Fruit fly (Drosophila melanogaster): ENCODE data around the gene Src64B.

Gene Src64B

DNA sequence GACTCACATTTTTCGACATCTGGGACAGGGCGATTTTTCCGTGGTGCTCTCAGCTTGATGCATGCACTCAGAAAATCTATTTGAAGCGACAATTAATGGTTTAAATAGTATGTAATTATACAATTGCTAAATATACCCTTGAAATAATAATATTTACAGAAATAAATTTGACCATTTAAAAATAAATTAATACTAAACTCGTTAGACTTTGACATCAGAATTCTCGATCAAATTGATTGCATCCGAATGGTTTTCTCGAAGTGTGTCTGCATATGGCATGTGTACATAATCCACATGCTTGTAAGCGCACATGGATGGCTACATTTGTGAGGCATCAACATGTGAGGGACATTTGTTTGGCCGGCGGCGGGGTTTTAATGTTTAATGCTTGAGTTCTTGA lies 79.3 kb downstream of the Src64B start:
- TF ChIP-seq D1 (tag; optimal IDR thresholded peaks at IDR 0.05) (peak; percentile 91), CG14655 (GFP tag; optimal IDR thresholded peaks at IDR 0.05) (peak; percentile 92), Pif1A (GFP tag; optimal IDR thresholded peaks at IDR 0.05) (peak; percentile 84), CG9948 (tag; optimal IDR thresholded peaks at IDR 0.05) (peak; percentile 92), CG8301 (tag; optimal IDR thresholded peaks at IDR 0.05) (peak; percentile 89), Ets98B (GFP tag; IDR thresholded peaks at IDR 0.05) (peak; percentile 87), CG4496 (GFP tag; IDR thresholded peaks at IDR 0.05) (peak; percentile 88), CG8159 (tag; optimal IDR thresholded peaks at IDR 0.05) (peak; percentile 91), Pif1B (GFP tag; optimal IDR thresholded peaks at IDR 0.05) (peak; percentile 88), CG17806 (tag; optimal IDR thresholded peaks at IDR 0.05) (peak; percentile 91), CG10348 (GFP tag; IDR thresholded peaks at IDR 0.05) (no peak), rn (GFP tag; IDR thresholded peaks at IDR 0.05) (peak; percentile 83), CG15710 (tag; optimal IDR thresholded peaks at IDR 0.05) (peak; percentile 90), EcR (GFP tag; optimal IDR thresholded peaks at IDR 0.05) (peak; percentile 49), CG34367 (tag; optimal IDR thresholded peaks at IDR 0.05) (peak; percentile 87), gl (tag; optimal IDR thresholded peaks at IDR 0.05) (peak; percentile 71), CG13204 (GFP tag; optimal IDR thresholded peaks at IDR 0.05) (peak; percentile 59), CG12605 (GFP tag; IDR thresholded peaks at IDR 0.05) (peak; percentile 87), fd96Ca (GFP tag; IDR thresholded peaks at IDR 0.05) (peak; percentile 85), CG32121 (GFP tag; IDR thresholded peaks at IDR 0.05) (peak; percentile 92), Snoo (tag; optimal IDR thresholded peaks at IDR 0.05) (peak; percentile 72)

DNA sequence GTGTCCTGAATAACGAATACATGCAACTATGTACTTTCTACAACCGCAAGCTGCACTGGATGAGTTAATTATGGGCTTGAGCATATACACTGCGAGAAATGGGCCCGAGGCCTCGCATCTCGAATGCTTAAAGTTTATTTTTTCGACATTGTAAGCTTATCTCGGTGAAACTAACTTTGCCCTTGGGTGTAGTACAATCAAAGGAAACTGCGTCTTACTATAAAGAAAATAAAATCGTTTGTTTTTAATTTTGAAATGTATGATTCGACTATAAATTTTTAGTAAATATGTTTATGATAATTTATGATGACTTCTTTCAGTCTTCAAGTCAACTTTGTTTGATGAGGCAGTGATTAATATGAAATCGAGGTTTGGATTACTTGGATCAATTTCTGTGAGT lies 80.3 kb downstream of the Src64B start:
- TF ChIP-seq fd96Ca (GFP tag; IDR thresholded peaks at IDR 0.05), result peak; percentile 60; the same call in 2 of the 3 replicates
- TF ChIP-seq CG17806 (tag; optimal IDR thresholded peaks at IDR 0.05), result peak; percentile 71
- TF ChIP-seq CG32121 (GFP tag; IDR thresholded peaks at IDR 0.05), result 0 out of 2 replicates have a peak, but pooled peaks have one; percentile 34
- TF ChIP-seq Ets98B (GFP tag; IDR thresholded peaks at IDR 0.05), result no peak; the same call in 1 of the 2 replicates
- TF ChIP-seq Pif1A (GFP tag; optimal IDR thresholded peaks at IDR 0.05), result peak; percentile 75
- TF ChIP-seq CG14655 (GFP tag; optimal IDR thresholded peaks at IDR 0.05), result peak; percentile 81
- no peak for TF ChIP-seq CG13204 (GFP tag; optimal IDR thresholded peaks at IDR 0.05)
- peak; percentile 55 for TF ChIP-seq D1 (tag; optimal IDR thresholded peaks at IDR 0.05)
- TF ChIP-seq rn (GFP tag; IDR thresholded peaks at IDR 0.05), result no peak
- peak; percentile 59 for TF ChIP-seq CG9948 (tag; optimal IDR thresholded peaks at IDR 0.05)
- no peak for TF ChIP-seq gl (tag; optimal IDR thresholded peaks at IDR 0.05)
- 0 out of 3 replicates have a peak, but pooled peaks have one; percentile 37 for TF ChIP-seq CG4496 (GFP tag; IDR thresholded peaks at IDR 0.05)
- TF ChIP-seq CG15710 (tag; optimal IDR thresholded peaks at IDR 0.05), result peak; percentile 61
- TF ChIP-seq EcR (GFP tag; optimal IDR thresholded peaks at IDR 0.05), result no peak
- TF ChIP-seq CG8301 (tag; optimal IDR thresholded peaks at IDR 0.05), result peak; percentile 62
- peak; percentile 38; the same call in 1 of the 2 replicates for TF ChIP-seq CG12605 (GFP tag; IDR thresholded peaks at IDR 0.05)
- peak; percentile 45 for TF ChIP-seq CG34367 (tag; optimal IDR thresholded peaks at IDR 0.05)
- TF ChIP-seq Snoo (tag; optimal IDR thresholded peaks at IDR 0.05), result peak; percentile 47
- TF ChIP-seq Pif1B (GFP tag; optimal IDR thresholded peaks at IDR 0.05), result peak; percentile 19
- TF ChIP-seq CG8159 (tag; optimal IDR thresholded peaks at IDR 0.05), result peak; percentile 76
- TF ChIP-seq CG10348 (GFP tag; IDR thresholded peaks at IDR 0.05), result no peak

DNA sequence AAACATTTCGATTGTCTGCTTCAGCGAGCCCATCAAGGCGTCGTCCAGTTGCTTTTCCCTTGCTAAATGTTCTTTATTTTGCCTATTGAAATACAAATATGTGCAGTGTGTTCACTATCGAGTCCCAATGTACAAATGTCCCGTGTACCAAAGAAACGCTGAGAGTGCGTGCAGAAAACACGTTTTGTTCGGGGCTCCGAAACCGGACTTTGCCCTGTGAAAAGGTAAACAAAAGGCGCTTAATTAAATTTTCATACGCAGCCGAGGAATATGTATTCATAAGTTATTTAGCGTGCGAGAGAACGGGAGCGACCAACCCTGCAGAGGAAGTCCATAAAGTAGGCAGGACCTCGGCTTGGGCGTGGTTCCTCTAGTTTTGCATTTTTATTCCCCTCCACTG lies 80.9 kb downstream of the Src64B start:
- TF ChIP-seq Pif1B (GFP tag; optimal IDR thresholded peaks at IDR 0.05) (peak; percentile 19), CG13204 (GFP tag; optimal IDR thresholded peaks at IDR 0.05) (peak; percentile 23), gl (tag; optimal IDR thresholded peaks at IDR 0.05) (peak; percentile 35), EcR (GFP tag; optimal IDR thresholded peaks at IDR 0.05) (peak; percentile 44), rn (GFP tag; IDR thresholded peaks at IDR 0.05) (no peak), CG8301 (tag; optimal IDR thresholded peaks at IDR 0.05) (no peak), Snoo (tag; optimal IDR thresholded peaks at IDR 0.05) (no peak)

DNA sequence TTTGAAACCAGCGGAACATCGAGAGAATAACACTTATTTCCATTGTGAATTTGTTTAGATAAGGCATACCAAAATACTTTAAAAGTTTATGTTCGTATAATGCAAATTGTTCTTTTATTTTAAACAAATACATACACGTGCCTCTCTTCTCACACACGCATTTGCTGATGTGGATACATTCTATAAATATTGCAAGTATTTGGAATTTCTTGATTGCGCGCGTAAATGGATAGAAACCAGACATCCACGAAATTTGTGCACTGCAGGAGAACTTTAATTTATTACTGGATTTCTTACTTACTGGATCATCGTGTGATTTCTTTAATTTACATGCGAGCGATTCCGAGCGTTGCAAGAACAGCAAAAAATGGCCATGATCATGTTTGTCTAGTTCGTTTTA lies 81.4 kb downstream of the Src64B start:
- TF ChIP-seq D1 (tag; optimal IDR thresholded peaks at IDR 0.05) (no peak), Snoo (tag; optimal IDR thresholded peaks at IDR 0.05) (no peak), Ets98B (GFP tag; IDR thresholded peaks at IDR 0.05) (no peak)

DNA sequence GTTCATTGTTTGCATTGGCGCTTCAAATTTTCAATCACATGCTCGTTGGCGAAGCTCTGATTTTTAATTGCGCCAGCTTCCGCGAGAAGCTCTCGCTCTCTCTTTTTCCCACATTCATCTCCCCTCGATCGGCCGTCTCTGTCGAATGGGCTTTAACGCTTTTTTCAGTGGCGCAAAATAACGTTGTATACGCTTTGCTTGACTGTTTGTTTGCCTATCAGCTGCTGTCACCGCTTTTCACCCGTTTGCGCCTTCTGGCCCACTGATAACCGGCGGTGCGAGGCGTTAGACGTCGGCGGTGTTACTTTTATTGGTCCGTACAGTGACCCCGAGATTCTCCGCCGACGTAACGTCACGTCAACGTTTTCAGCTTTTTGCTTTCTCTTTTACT lies 82.2 kb downstream of the Src64B start:
- TF ChIP-seq Ets98B (GFP tag; IDR thresholded peaks at IDR 0.05) (peak; percentile 6; the same call in 1 of the 2 replicates), EcR (GFP tag; optimal IDR thresholded peaks at IDR 0.05) (no peak)

DNA sequence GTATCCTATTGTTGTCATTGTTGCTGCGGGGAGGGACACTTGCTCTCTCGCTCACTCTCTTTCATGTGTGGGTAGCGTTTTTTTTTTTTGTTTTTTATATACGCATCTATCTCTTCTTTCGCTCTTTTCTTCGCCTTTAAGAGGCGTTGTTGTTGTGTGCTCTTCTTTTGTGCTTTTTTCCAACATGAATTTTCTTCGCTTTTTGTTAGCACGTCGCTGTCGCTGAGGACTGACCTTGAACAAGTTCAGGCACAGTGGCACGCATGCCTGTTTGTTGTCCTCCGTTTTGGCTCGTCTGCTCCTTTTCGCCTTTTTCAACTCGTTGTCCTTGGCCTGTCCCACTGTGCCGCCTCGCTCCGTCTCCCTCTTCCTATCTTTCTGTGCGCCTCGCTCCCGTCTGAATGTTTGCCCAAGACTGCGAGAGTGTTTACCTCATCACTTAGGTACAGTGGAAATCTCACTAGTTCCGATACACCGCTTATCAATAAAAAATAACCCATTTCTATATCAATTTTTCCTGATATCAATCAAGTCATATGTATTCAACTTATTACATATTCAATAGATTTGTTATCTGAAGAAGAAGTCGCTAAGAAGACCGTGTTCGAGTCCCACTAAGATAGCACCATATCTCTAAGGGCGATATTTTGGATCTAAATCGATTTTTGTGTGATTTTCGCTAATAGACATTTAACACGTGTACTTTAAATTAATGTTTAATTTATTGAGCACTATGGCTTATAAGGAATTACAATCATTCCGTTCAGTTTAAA lies 82.8 kb downstream of the Src64B start:
- TF ChIP-seq CG12605 (GFP tag; IDR thresholded peaks at IDR 0.05), result peak; percentile 97
- peak; percentile 85 for TF ChIP-seq CG14655 (GFP tag; optimal IDR thresholded peaks at IDR 0.05)
- TF ChIP-seq Pif1A (GFP tag; optimal IDR thresholded peaks at IDR 0.05), result peak; percentile 86
- TF ChIP-seq CG32121 (GFP tag; IDR thresholded peaks at IDR 0.05), result peak; percentile 68; the same call in 1 of the 2 replicates
- TF ChIP-seq CG10348 (GFP tag; IDR thresholded peaks at IDR 0.05), result no peak
- peak; percentile 83 for TF ChIP-seq CG15710 (tag; optimal IDR thresholded peaks at IDR 0.05)
- peak; percentile 98 for TF ChIP-seq CG13204 (GFP tag; optimal IDR thresholded peaks at IDR 0.05)
- TF ChIP-seq fd96Ca (GFP tag; IDR thresholded peaks at IDR 0.05), result peak; percentile 79
- peak; percentile 94 for TF ChIP-seq CG34367 (tag; optimal IDR thresholded peaks at IDR 0.05)
- TF ChIP-seq Ets98B (GFP tag; IDR thresholded peaks at IDR 0.05), result peak; percentile 78
- peak; percentile 86 for TF ChIP-seq Pif1B (GFP tag; optimal IDR thresholded peaks at IDR 0.05)
- TF ChIP-seq gl (tag; optimal IDR thresholded peaks at IDR 0.05), result peak; percentile 99
- TF ChIP-seq EcR (GFP tag; optimal IDR thresholded peaks at IDR 0.05), result peak; percentile 99
- TF ChIP-seq rn (GFP tag; IDR thresholded peaks at IDR 0.05), result peak; percentile 79
- TF ChIP-seq CG9948 (tag; optimal IDR thresholded peaks at IDR 0.05), result peak; percentile 84
- peak; percentile 45 for TF ChIP-seq Snoo (tag; optimal IDR thresholded peaks at IDR 0.05)
- peak; percentile 67 for TF ChIP-seq CG8301 (tag; optimal IDR thresholded peaks at IDR 0.05)
- TF ChIP-seq D1 (tag; optimal IDR thresholded peaks at IDR 0.05), result peak; percentile 87
- peak; percentile 91 for TF ChIP-seq CG17806 (tag; optimal IDR thresholded peaks at IDR 0.05)
- peak; percentile 90 for TF ChIP-seq CG8159 (tag; optimal IDR thresholded peaks at IDR 0.05)
- TF ChIP-seq CG4496 (GFP tag; IDR thresholded peaks at IDR 0.05), result peak; percentile 89
